Fruit fly (Drosophila melanogaster) Kc167 (cell line): ENCODE data around the gene CG32204.

Experiments
- Sin3A ChIP-seq: fragments of >200 bp; optimal IDR thresholded peaks from 2 replicates; lab custom pipeline; 2018; ENCODE audit warnings: missing external identifiers
- h ChIP-seq: fragments of >200 bp; optimal IDR thresholded peaks from 3 replicates; lab custom pipeline; 2018; ENCODE audit warnings: missing external identifiers
- insv ChIP-seq: fragments of >200 bp; optimal IDR thresholded peaks from 3 replicates; lab custom pipeline; 2018; ENCODE audit warnings: missing external identifiers

- TF ChIP-seq Sin3A (lab: Kevin White, UChicago): no peak
- TF ChIP-seq insv (lab: Kevin White, UChicago): no peak
- TF ChIP-seq h: no peak
These were observed 23.8 kb downstream of the CG32204 start, which contains the start of gene CG3819 for dm6 chr3L:18922086-18922485.
